Fruit fly (Drosophila melanogaster) whole organism, embryonic: ENCODE data around the gene cdi.

Source experiments
- Adf1 ChIP-seq: fragments of 200-800 bp; sonication (Bioruptor generic); IDR thresholded peaks from 2 replicates; pipeline ENCODE4 v1.3.6; 2022; ENCODE audit warnings: missing biosample characterization, missing genetic modification characterization
- CG10543 ChIP-seq: fragments of 200-800 bp; sonication (Bioruptor generic); optimal IDR thresholded peaks from 3 replicates; lab custom pipeline; 2017; ENCODE audit warnings: missing biosample characterization, mild to moderate bottlenecking, missing genetic modification characterization, moderate library complexity
- CG11696 ChIP-seq: fragments of 200-800 bp; sonication (Bioruptor generic); IDR thresholded peaks from 2 replicates; pipeline ENCODE4 v1.3.6; 2022; ENCODE audit warnings: missing biosample characterization, missing genetic modification characterization
- CG12391 ChIP-seq: fragments of 200-800 bp; sonication (Bioruptor generic); optimal IDR thresholded peaks from 3 replicates; lab custom pipeline; 2018; ENCODE audit warnings: missing biosample characterization, mild to moderate bottlenecking, missing genetic modification characterization, moderate library complexity
- CG13287 ChIP-seq: fragments of 200-800 bp; sonication (Bioruptor generic); IDR thresholded peaks from 2 replicates; pipeline ENCODE4 v1.3.6; 2022; ENCODE audit warnings: missing biosample characterization, missing genetic modification characterization; ENCODE audit not compliant: partially characterized antibody
- CG13624 ChIP-seq: fragments of 200-800 bp; sonication (Bioruptor generic); optimal IDR thresholded peaks from 2 replicates; lab custom pipeline; 2016; ENCODE audit warnings: missing biosample characterization, missing genetic modification characterization
- CG13894 ChIP-seq: fragments of 200-800 bp; sonication (Bioruptor generic); optimal IDR thresholded peaks from 3 replicates; lab custom pipeline; 2018; ENCODE audit warnings: missing biosample characterization, mild to moderate bottlenecking, missing genetic modification characterization, moderate library complexity
- CG15514 ChIP-seq: fragments of 200-800 bp; sonication (Bioruptor generic); optimal IDR thresholded peaks from 3 replicates; lab custom pipeline; 2017; ENCODE audit warnings: missing biosample characterization, missing genetic modification characterization, mild to moderate bottlenecking, moderate library complexity, missing genetic modification reagents
- CG2199 ChIP-seq: fragments of 200-800 bp; sonication (Bioruptor generic); IDR thresholded peaks from 3 replicates; pipeline ENCODE4 v1.3.6; 2022; ENCODE audit warnings: missing biosample characterization, missing genetic modification characterization
- CG31365 ChIP-seq: fragments of 200-800 bp; sonication (Bioruptor generic); optimal IDR thresholded peaks from 2 replicates; lab custom pipeline; 2018; ENCODE audit warnings: missing biosample characterization, mild to moderate bottlenecking, missing genetic modification characterization
- CG3407 ChIP-seq: fragments of 200-800 bp; sonication (Bioruptor generic); optimal IDR thresholded peaks from 2 replicates; lab custom pipeline; 2018; ENCODE audit warnings: missing biosample characterization, mild to moderate bottlenecking, missing genetic modification characterization
- CG34376 ChIP-seq: fragments of 200-800 bp; sonication (Bioruptor generic); optimal IDR thresholded peaks from 2 replicates; lab custom pipeline; 2018; ENCODE audit warnings: missing biosample characterization, mild to moderate bottlenecking, missing genetic modification characterization
- CG34422 ChIP-seq: fragments of 200-800 bp; sonication (Bioruptor generic); IDR thresholded peaks from 3 replicates; pipeline ENCODE4 v1.3.6; 2022; ENCODE audit warnings: missing biosample characterization, missing genetic modification characterization
- CG42726 ChIP-seq: fragments of 200-800 bp; sonication (Bioruptor generic); IDR thresholded peaks from 2 replicates; pipeline ENCODE4 v1.3.6; 2022; ENCODE audit warnings: missing biosample characterization, missing genetic modification characterization; ENCODE audit not compliant: partially characterized antibody
- CG4282 ChIP-seq: fragments of 200-800 bp; sonication (Bioruptor generic); optimal IDR thresholded peaks from 2 replicates; lab custom pipeline; 2016; ENCODE audit warnings: missing biosample characterization, missing genetic modification characterization
- CG6791 ChIP-seq: fragments of 200-800 bp; sonication (Bioruptor generic); IDR thresholded peaks from 3 replicates; pipeline ENCODE4 v1.3.6; 2022; ENCODE audit warnings: missing biosample characterization, missing genetic modification characterization; ENCODE audit not compliant: partially characterized antibody
- CG7372 ChIP-seq: fragments of 200-800 bp; sonication (Bioruptor generic); IDR thresholded peaks from 2 replicates; pipeline ENCODE4 v1.3.6; 2022; ENCODE audit warnings: missing biosample characterization, missing genetic modification characterization
- CG7963 ChIP-seq: fragments of 200-800 bp; sonication (Bioruptor generic); IDR thresholded peaks from 3 replicates; pipeline ENCODE4 v1.3.6; 2022; ENCODE audit warnings: missing biosample characterization, missing genetic modification characterization; ENCODE audit not compliant: partially characterized antibody
- CG9609 ChIP-seq: fragments of 200-800 bp; sonication (Bioruptor generic); optimal IDR thresholded peaks from 3 replicates; lab custom pipeline; 2016; ENCODE audit warnings: missing biosample characterization, missing genetic modification characterization
- D ChIP-seq, 2 experiments: fragments of 200-800 bp in 1 of 2; fragments of >200 bp in 1 of 2; sonication (Bioruptor generic) in 1 of 2; optimal IDR thresholded peaks; 2 replicates in 1 of 2; 3 replicates in 1 of 2; lab custom pipeline; 2017; ENCODE audit warnings: mild to moderate bottlenecking in 1 of 2, missing biosample characterization in 1 of 2, missing genetic modification characterization in 1 of 2, missing genetic modification reagents in 1 of 2
- D19A ChIP-seq: fragments of 200-800 bp; optimal IDR thresholded peaks from 3 replicates; lab custom pipeline; 2019; ENCODE audit warnings: missing biosample characterization, mild to moderate bottlenecking, missing genetic modification characterization, moderate library complexity
- Dbx ChIP-seq: fragments of 200-800 bp; sonication (Bioruptor generic); IDR thresholded peaks from 3 replicates; pipeline ENCODE4 v1.3.6; 2022; ENCODE audit warnings: missing biosample characterization, missing genetic modification characterization
- Dll ChIP-seq: fragments of 200-800 bp; sonication (Bioruptor generic); IDR thresholded peaks from 4 replicates; pipeline ENCODE4 v1.3.6; 2022; ENCODE audit warnings: missing biosample characterization, missing genetic modification characterization; ENCODE audit not compliant: partially characterized antibody
- Doc3 ChIP-seq: fragments of 200-800 bp; sonication (Bioruptor generic); IDR thresholded peaks from 3 replicates; pipeline ENCODE4 v1.3.6; 2022; ENCODE audit warnings: missing biosample characterization, missing genetic modification characterization; ENCODE audit not compliant: partially characterized antibody
- Dp ChIP-seq: fragments of 200-800 bp; sonication (Bioruptor generic); optimal IDR thresholded peaks from 2 replicates; lab custom pipeline; 2018; ENCODE audit warnings: missing biosample characterization, mild to moderate bottlenecking, missing genetic modification characterization, moderate library complexity
- Gug ChIP-seq: fragments of 200-800 bp; sonication (Bioruptor generic); IDR thresholded peaks from 4 replicates; pipeline ENCODE4 v1.3.6; 2022; ENCODE audit warnings: missing biosample characterization, missing genetic modification characterization
- Oaz ChIP-seq: fragments of 200-800 bp; sonication (Bioruptor generic); IDR thresholded peaks from 2 replicates; pipeline ENCODE4 v1.3.6; 2022; ENCODE audit warnings: missing biosample characterization, missing genetic modification characterization
- Stat92E ChIP-seq, 3 experiments: fragments of >200 bp in 2 of 3; fragments of 200-800 bp in 1 of 3; sonication (Bioruptor generic) in 1 of 3; optimal IDR thresholded peaks; 2 replicates each; lab custom pipeline; 2017 to 2019; ENCODE audit warnings: missing biosample characterization in 3 of 3, missing genetic modification characterization in 3 of 3, mild to moderate bottlenecking in 1 of 3, moderate library complexity in 1 of 3
- aop ChIP-seq: fragments of 200-800 bp; sonication (Bioruptor generic); IDR thresholded peaks from 2 replicates; pipeline ENCODE4 v1.3.6; 2022; ENCODE audit warnings: missing biosample characterization, missing genetic modification characterization
- ato ChIP-seq: fragments of 200-800 bp; sonication (Bioruptor generic); IDR thresholded peaks from 2 replicates; pipeline ENCODE4 v1.3.6; 2022; ENCODE audit warnings: missing biosample characterization, missing genetic modification characterization; ENCODE audit not compliant: partially characterized antibody
- bbx ChIP-seq: fragments of 200-800 bp; sonication (Bioruptor generic); IDR thresholded peaks from 2 replicates; pipeline ENCODE4 v1.3.6; 2022; ENCODE audit warnings: missing biosample characterization, missing genetic modification characterization; ENCODE audit not compliant: partially characterized antibody
- bigmax ChIP-seq: fragments of 200-800 bp; sonication (Bioruptor generic); optimal IDR thresholded peaks from 2 replicates; lab custom pipeline; 2018; ENCODE audit warnings: missing biosample characterization, mild to moderate bottlenecking, missing genetic modification characterization
- chm ChIP-seq: fragments of 200-800 bp; sonication (Bioruptor generic); IDR thresholded peaks from 2 replicates; pipeline ENCODE4 v1.3.6; 2022; ENCODE audit warnings: missing biosample characterization, missing genetic modification characterization
- dmrt99B ChIP-seq: fragments of 200-800 bp; sonication (Bioruptor generic); optimal IDR thresholded peaks from 2 replicates; lab custom pipeline; 2018; ENCODE audit warnings: missing biosample characterization, mild to moderate bottlenecking, missing genetic modification characterization, moderate library complexity
- ewg ChIP-seq: fragments of 200-800 bp; sonication (Bioruptor generic); optimal IDR thresholded peaks from 3 replicates; lab custom pipeline; 2017; ENCODE audit warnings: mild to moderate bottlenecking, missing biosample characterization, missing genetic modification reagents, missing genetic modification characterization
- gfzf ChIP-seq: fragments of 200-800 bp; sonication (Bioruptor generic); optimal IDR thresholded peaks from 2 replicates; lab custom pipeline; 2016; ENCODE audit warnings: missing biosample characterization, mild to moderate bottlenecking, missing genetic modification characterization, moderate library complexity
- grau ChIP-seq: fragments of 200-800 bp; optimal IDR thresholded peaks from 3 replicates; lab custom pipeline; 2019; ENCODE audit warnings: missing biosample characterization, mild to moderate bottlenecking, missing genetic modification characterization, moderate library complexity
- gro ChIP-seq: fragments of 200-800 bp; sonication (Bioruptor generic); optimal IDR thresholded peaks from 2 replicates; lab custom pipeline; 2016; ENCODE audit warnings: missing biosample characterization, missing genetic modification characterization
- gsb ChIP-seq: fragments of 200-800 bp; sonication (Bioruptor generic); IDR thresholded peaks from 2 replicates; pipeline ENCODE4 v1.3.6; 2022; ENCODE audit warnings: missing biosample characterization, missing genetic modification characterization
- inv ChIP-seq: fragments of 200-800 bp; sonication (Bioruptor generic); IDR thresholded peaks from 2 replicates; pipeline ENCODE4 v1.3.6; 2022; ENCODE audit warnings: missing biosample characterization, missing genetic modification characterization; ENCODE audit not compliant: partially characterized antibody
- mld ChIP-seq: fragments of 200-800 bp; sonication (Bioruptor generic); IDR thresholded peaks from 3 replicates; pipeline ENCODE4 v1.3.6; 2022; ENCODE audit warnings: missing biosample characterization, missing genetic modification characterization; ENCODE audit not compliant: partially characterized antibody
- slou ChIP-seq: fragments of 200-800 bp; sonication (Bioruptor generic); optimal IDR thresholded peaks from 3 replicates; lab custom pipeline; 2016; ENCODE audit warnings: missing biosample characterization, missing genetic modification characterization
- slp2 ChIP-seq: fragments of 200-800 bp; sonication (Bioruptor generic); optimal IDR thresholded peaks from 2 replicates; lab custom pipeline; 2016; ENCODE audit warnings: missing biosample characterization, missing genetic modification characterization
- tgo ChIP-seq: fragments of 200-800 bp; sonication (Bioruptor generic); IDR thresholded peaks from 3 replicates; pipeline ENCODE4 v1.3.6; 2022; ENCODE audit warnings: missing biosample characterization, missing genetic modification characterization
- trem ChIP-seq: fragments of 200-800 bp; optimal IDR thresholded peaks from 3 replicates; lab custom pipeline; 2019; ENCODE audit warnings: missing biosample characterization, mild to moderate bottlenecking, missing genetic modification characterization, moderate library complexity
- vnd ChIP-seq: fragments of 200-800 bp; sonication (Bioruptor generic); IDR thresholded peaks from 3 replicates; pipeline ENCODE4 v1.3.6; 2022; ENCODE audit warnings: missing biosample characterization, missing genetic modification characterization; ENCODE audit not compliant: partially characterized antibody
- vvl ChIP-seq: fragments of 200-800 bp; sonication (Bioruptor generic); IDR thresholded peaks from 2 replicates; pipeline ENCODE4 v1.3.6; 2022; ENCODE audit warnings: missing biosample characterization, missing genetic modification characterization
- zen ChIP-seq: fragments of 200-800 bp; sonication (Bioruptor generic); optimal IDR thresholded peaks from 3 replicates; lab custom pipeline; 2018; ENCODE audit warnings: missing biosample characterization, mild to moderate bottlenecking, missing genetic modification characterization, moderate library complexity

The cdi gene

dm6 chr3R:19094039-19094438, at the start of gene cdi:
Gene cdi, minus strand, starts transcription at chr3R:19094270.
- TF ChIP-seq gfzf (GFP tag; lab: Kevin White, UChicago): peak; percentile 75
- TF ChIP-seq CG3407: no peak
- peak; percentile 47; the same call in 1 of the 3 replicates for TF ChIP-seq CG7963
- peak; percentile 61 for TF ChIP-seq gro
- TF ChIP-seq Adf1 (GFP tag; lab: Robert Waterston, UW): no peak; the same call in 1 of the 2 replicates
- no peak for TF ChIP-seq gsb
- TF ChIP-seq Gug: no peak
- peak; percentile 28 for TF ChIP-seq slp2 (GFP tag; lab: Kevin White, UChicago)
- TF ChIP-seq vvl (GFP tag; lab: Robert Waterston, UW): peak; percentile 60
- no peak for TF ChIP-seq dmrt99B (tag; lab: Kevin White, UChicago)
- TF ChIP-seq Stat92E (GFP tag; optimal IDR thresholded peaks at IDR 0.05; lab: Kevin White, UChicago): peak in 1 of 3 experiments; percentile 2
- TF ChIP-seq CG12391 (tag; lab: Kevin White, UChicago): peak; percentile 19
- peak; percentile 60 for TF ChIP-seq inv (GFP tag; lab: Robert Waterston, UW)
- TF ChIP-seq CG34376 (GFP tag; lab: Kevin White, UChicago): peak; percentile 13
- peak; percentile 16 for TF ChIP-seq CG13624 (GFP tag; lab: Kevin White, UChicago)
- no peak for TF ChIP-seq CG11696 (GFP tag; lab: Robert Waterston, UW)
- TF ChIP-seq CG9609: peak; percentile 1
- TF ChIP-seq CG13287 (GFP tag; lab: Robert Waterston, UW): peak; percentile 81
- peak; percentile 59 for TF ChIP-seq bbx
- TF ChIP-seq Dbx (GFP tag; lab: Robert Waterston, UW): peak; percentile 62; the same call in 2 of the 3 replicates
- peak; percentile 27 for TF ChIP-seq grau
- peak; percentile 24 for TF ChIP-seq trem
- TF ChIP-seq bigmax (GFP tag; lab: Kevin White, UChicago): no peak
- peak; percentile 3 for TF ChIP-seq Dp (GFP tag; lab: Kevin White, UChicago)
- TF ChIP-seq mld (GFP tag; lab: Robert Waterston, UW): peak; percentile 63; the same call in 2 of the 3 replicates
- no peak for TF ChIP-seq zen
- peak; percentile 89 for TF ChIP-seq chm (GFP tag; lab: Robert Waterston, UW)
- peak; percentile 41; the same call in 1 of the 3 replicates for TF ChIP-seq CG34422 (GFP tag; lab: Robert Waterston, UW)
- TF ChIP-seq ato: peak; percentile 60; the same call in 1 of the 2 replicates
- peak; percentile 77 for TF ChIP-seq Doc3 (GFP tag; lab: Robert Waterston, UW)
- no peak for TF ChIP-seq CG7372 (GFP tag; lab: Robert Waterston, UW)
- peak; percentile 73 for TF ChIP-seq Dll (GFP tag; lab: Robert Waterston, UW)
- TF ChIP-seq CG10543 (GFP tag; lab: Kevin White, UChicago): peak; percentile 55
- TF ChIP-seq tgo (GFP tag; lab: Robert Waterston, UW): peak; percentile 29; the same call in 1 of the 3 replicates
- TF ChIP-seq Oaz (GFP tag; lab: Robert Waterston, UW): no peak
- no peak for TF ChIP-seq CG4282 (GFP tag; lab: Kevin White, UChicago)
- peak; percentile 3 for TF ChIP-seq CG31365 (tag; lab: Kevin White, UChicago)
- no peak for TF ChIP-seq ewg (GFP tag; lab: Kevin White, UChicago)
- TF ChIP-seq D (optimal IDR thresholded peaks at IDR 0.05; lab: Kevin White, UChicago): no peak
- TF ChIP-seq D (GFP tag; optimal IDR thresholded peaks at IDR 0.05; lab: Kevin White, UChicago): no peak
- peak; percentile 77 for TF ChIP-seq CG6791 (GFP tag; lab: Robert Waterston, UW)
- peak; percentile 25 for TF ChIP-seq CG13894 (tag; lab: Kevin White, UChicago)
- TF ChIP-seq aop (GFP tag; lab: Robert Waterston, UW): peak; percentile 38; the same call in 1 of the 2 replicates
- peak; percentile 53 for TF ChIP-seq CG15514 (GFP tag; lab: Kevin White, UChicago)
- peak; percentile 59 for TF ChIP-seq vnd
- TF ChIP-seq slou: no peak
- 0 out of 3 replicates have a peak, but pooled peaks have one; percentile 18 for TF ChIP-seq CG2199 (GFP tag; lab: Robert Waterston, UW)
- peak; percentile 62; the same call in 1 of the 2 replicates for TF ChIP-seq CG42726 (GFP tag; lab: Robert Waterston, UW)
- TF ChIP-seq D19A (tag; lab: Kevin White, UChicago): peak; percentile 1
